Fruit fly (Drosophila melanogaster): ENCODE results near the gene CG33235.

Gene CG33235

DNA sequence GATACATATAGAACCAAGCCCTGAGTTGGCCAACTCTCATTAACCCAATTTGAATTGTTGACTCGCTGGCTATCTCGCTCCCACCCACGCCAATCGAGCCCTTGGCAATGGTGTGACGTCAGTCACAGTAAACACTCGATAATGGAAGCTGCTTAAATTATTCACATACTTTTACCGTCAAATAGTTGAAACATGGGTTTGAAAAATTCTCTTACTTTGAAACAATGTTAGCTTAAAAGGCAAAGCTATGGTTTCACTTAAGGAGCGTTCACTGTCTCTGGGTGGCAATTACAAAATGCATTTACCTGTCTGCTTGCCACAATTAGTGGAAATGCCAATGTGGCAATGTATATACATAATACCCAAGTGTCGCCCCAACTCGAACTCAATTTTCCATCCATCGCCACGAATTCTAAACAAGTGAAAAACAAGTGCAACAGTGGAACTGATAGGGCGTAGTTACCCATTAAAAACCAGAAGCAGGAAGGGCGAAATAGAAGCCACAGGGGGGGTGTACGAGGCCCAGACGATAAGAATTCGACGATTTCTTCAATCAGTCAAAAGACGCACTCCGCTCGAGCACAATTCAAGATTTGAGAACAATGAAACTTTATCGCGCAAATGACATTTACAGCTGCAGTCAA lies 41.8 kb downstream of the CG33235 start:
- TF ChIP-seq rgr (GFP tag; optimal IDR thresholded peaks at IDR 0.05) (peak; percentile 75), psq (GFP tag; optimal IDR thresholded peaks at IDR 0.05) (peak; percentile 70), foxo (GFP tag; optimal IDR thresholded peaks at IDR 0.05) (peak in 1 of 2 experiments; percentile 85), N (GFP tag; optimal IDR thresholded peaks at IDR 0.05) (no peak), CrebA (GFP tag; optimal IDR thresholded peaks at IDR 0.05; ENCODE audit: borderline replicate concordance) (no peak), Hr78 (GFP tag; optimal IDR thresholded peaks at IDR 0.05) (no peak), pan (optimal IDR thresholded peaks at IDR 0.05) (no peak), sage (GFP tag; optimal IDR thresholded peaks at IDR 0.05) (peak; percentile 24), HLH106 (tag; optimal IDR thresholded peaks at IDR 0.05) (peak; percentile 88), Rel (GFP tag; optimal IDR thresholded peaks at IDR 0.05) (no peak), Rel (tag; optimal IDR thresholded peaks at IDR 0.05) (peak; percentile 71), CG9705 (GFP tag; optimal IDR thresholded peaks at IDR 0.05) (peak; percentile 78), h (GFP tag; optimal IDR thresholded peaks at IDR 0.05) (peak; percentile 88), ey (GFP tag; optimal IDR thresholded peaks at IDR 0.05) (peak; percentile 88), dl (GFP tag; optimal IDR thresholded peaks at IDR 0.05; ENCODE audit: insufficient read depth in 1 of 2, partially characterized antibody in 2 of 2) (no peak), Jra (GFP tag; optimal IDR thresholded peaks at IDR 0.05) (no peak), Hnf4 (GFP tag; optimal IDR thresholded peaks at IDR 0.05) (peak; percentile 79), Abd-B (GFP tag; optimal IDR thresholded peaks at IDR 0.05) (no peak), Mio (GFP tag; optimal IDR thresholded peaks at IDR 0.05) (peak; percentile 30), sv (GFP tag; optimal IDR thresholded peaks at IDR 0.05) (peak; percentile 36), Myc (optimal IDR thresholded peaks at IDR 0.05) (no peak), jim (GFP tag; optimal IDR thresholded peaks at IDR 0.05) (no peak), OdsH (GFP tag; optimal IDR thresholded peaks at IDR 0.05) (peak; percentile 68), fru (GFP tag; optimal IDR thresholded peaks at IDR 0.05) (peak; percentile 88), GATAd (GFP tag; optimal IDR thresholded peaks at IDR 0.05) (no peak), brk (GFP tag; optimal IDR thresholded peaks at IDR 0.05) (peak; percentile 34), usp (GFP tag; optimal IDR thresholded peaks at IDR 0.05) (no peak), Dif (GFP tag; optimal IDR thresholded peaks at IDR 0.05; ENCODE audit: partially characterized antibody) (no peak), Dfd (GFP tag; optimal IDR thresholded peaks at IDR 0.05) (no peak), dmrt93B (GFP tag; optimal IDR thresholded peaks at IDR 0.05) (peak; percentile 76), lola (GFP tag; optimal IDR thresholded peaks at IDR 0.05) (no peak), woc (GFP tag; optimal IDR thresholded peaks at IDR 0.05) (peak; percentile 59), br (GFP tag; optimal IDR thresholded peaks at IDR 0.05) (peak; percentile 87), dsf (GFP tag; optimal IDR thresholded peaks at IDR 0.05; ENCODE audit: borderline replicate concordance) (no peak), Hr83 (GFP tag; optimal IDR thresholded peaks at IDR 0.05; ENCODE audit: poor library complexity, severe bottlenecking) (no peak), Vsx2 (GFP tag; optimal IDR thresholded peaks at IDR 0.05; ENCODE audit: partially characterized antibody) (no peak), CG32264 (GFP tag; optimal IDR thresholded peaks at IDR 0.05) (peak; percentile 63), tai (GFP tag; optimal IDR thresholded peaks at IDR 0.05) (peak; percentile 68), Sp1 (GFP tag; optimal IDR thresholded peaks at IDR 0.05) (peak; percentile 87)

DNA sequence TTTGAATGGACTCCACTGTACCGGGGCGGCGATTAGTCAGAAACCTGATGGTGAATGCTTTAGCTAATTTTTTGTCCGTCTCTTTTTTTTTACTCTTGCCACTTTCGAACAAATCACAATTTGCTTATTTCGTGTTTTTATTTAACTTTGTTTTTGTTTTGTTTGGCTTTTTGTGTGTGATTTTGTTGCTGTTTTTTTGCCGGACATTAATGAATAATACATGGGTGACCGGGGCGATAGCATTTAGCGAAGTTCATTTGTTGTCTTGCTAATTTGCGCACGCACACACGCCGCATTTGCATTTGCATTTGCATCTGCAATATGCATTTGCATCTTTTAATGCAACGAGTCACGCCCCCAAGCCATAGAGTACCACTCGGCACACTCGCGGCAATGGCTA lies 42.7 kb downstream of the CG33235 start:
- TF ChIP-seq lola (GFP tag; optimal IDR thresholded peaks at IDR 0.05) (no peak), jim (GFP tag; optimal IDR thresholded peaks at IDR 0.05) (no peak), Rel (GFP tag; optimal IDR thresholded peaks at IDR 0.05) (no peak), Rel (tag; optimal IDR thresholded peaks at IDR 0.05) (peak; percentile 57), sage (GFP tag; optimal IDR thresholded peaks at IDR 0.05) (no peak)
